Worm (Caenorhabditis elegans) whole organism, L2 larva: ENCODE measurements around the gene F19B10.10.

ENCODE experiments used
- C34F6.9 ChIP-seq: fragments of 150-350 bp; optimal IDR thresholded peaks from 2 replicates; lab custom pipeline; 2014; ENCODE audit warnings: missing biosample characterization, missing genetic modification characterization
- F13H6.1 ChIP-seq: sonication (generic microtip); optimal IDR thresholded peaks from 2 replicates; lab custom pipeline; 2016; ENCODE audit warnings: missing genetic modification characterization, missing compliant biosample characterization
- Y55F3AM.14 ChIP-seq: fragments of 200-800 bp; sonication (Bioruptor generic); optimal IDR thresholded peaks from 2 replicates; lab custom pipeline; 2018; ENCODE audit warnings: mild to moderate bottlenecking, missing genetic modification characterization, missing compliant biosample characterization
- ZK546.5 ChIP-seq: sonication (generic microtip); optimal IDR thresholded peaks from 2 replicates; lab custom pipeline; 2017; ENCODE audit warnings: missing biosample characterization, missing genetic modification characterization
- ama-1 ChIP-seq: fragments of 150-350 bp; optimal IDR thresholded peaks from 2 replicates; lab custom pipeline; 2018; ENCODE audit warnings: inconsistent platforms
- blmp-1 ChIP-seq: sonication (generic microtip); optimal IDR thresholded peaks from 2 replicates; lab custom pipeline; 2017; ENCODE audit warnings: missing genetic modification characterization, mild to moderate bottlenecking, missing compliant biosample characterization, antibody characterized with exemption, moderate library complexity; ENCODE audit not compliant: insufficient read depth
- ceh-16 ChIP-seq: fragments of 150-350 bp; optimal IDR thresholded peaks from 2 replicates; lab custom pipeline; 2014; ENCODE audit warnings: missing biosample characterization, missing genetic modification characterization
- ceh-82 ChIP-seq: fragments of 150-350 bp; optimal IDR thresholded peaks from 2 replicates; lab custom pipeline; 2014; ENCODE audit warnings: missing biosample characterization, missing genetic modification characterization
- crh-2 ChIP-seq: sonication (generic microtip); optimal IDR thresholded peaks from 2 replicates; lab custom pipeline; 2017; ENCODE audit warnings: missing biosample characterization, missing genetic modification characterization
- egl-27 ChIP-seq: sonication (generic microtip); optimal IDR thresholded peaks from 3 replicates; lab custom pipeline; 2017; ENCODE audit warnings: missing biosample characterization, missing genetic modification reagents, missing genetic modification characterization
- elt-1 ChIP-seq: fragments of 150-350 bp; optimal IDR thresholded peaks from 2 replicates; lab custom pipeline; 2014; ENCODE audit warnings: missing biosample characterization, missing genetic modification characterization
- elt-3 ChIP-seq: sonication (generic microtip); optimal IDR thresholded peaks from 2 replicates; lab custom pipeline; 2017; ENCODE audit warnings: missing biosample characterization, missing genetic modification characterization
- fos-1 ChIP-seq: fragments of 150-350 bp; optimal IDR thresholded peaks from 2 replicates; lab custom pipeline; 2014; ENCODE audit warnings: missing biosample characterization, missing genetic modification characterization
- gmeb-1 ChIP-seq: fragments of 150-350 bp; optimal IDR thresholded peaks from 2 replicates; lab custom pipeline; 2014; ENCODE audit warnings: missing biosample characterization, missing genetic modification characterization
- lin-11 ChIP-seq: fragments of 150-350 bp; sonication (generic microtip); optimal IDR thresholded peaks from 2 replicates; lab custom pipeline; 2014; ENCODE audit warnings: missing biosample characterization, missing genetic modification characterization, inconsistent platforms, mixed read lengths
- lin-13 ChIP-seq: fragments of 150-350 bp; optimal IDR thresholded peaks from 2 replicates; lab custom pipeline; 2014; ENCODE audit warnings: missing biosample characterization, missing genetic modification reagents, missing genetic modification characterization
- lsy-2 ChIP-seq, 2 experiments: fragments of 150-350 bp in 1 of 2; sonication (generic microtip) in 1 of 2; optimal IDR thresholded peaks; 2 replicates each; lab custom pipeline; 2014 to 2017; ENCODE audit warnings: missing biosample characterization in 2 of 2, missing genetic modification characterization in 2 of 2
- mab-5 ChIP-seq: fragments of 150-350 bp; optimal IDR thresholded peaks from 2 replicates; lab custom pipeline; 2014; ENCODE audit warnings: missing biosample characterization, missing genetic modification characterization
- mbf-1 ChIP-seq: sonication (generic microtip); optimal IDR thresholded peaks from 2 replicates; lab custom pipeline; 2017; ENCODE audit warnings: missing biosample characterization, missing genetic modification characterization
- nhr-10 ChIP-seq: sonication (generic microtip); optimal IDR thresholded peaks from 2 replicates; lab custom pipeline; 2017; ENCODE audit warnings: missing biosample characterization, missing genetic modification characterization
- nhr-129 ChIP-seq: fragments of 150-350 bp; optimal IDR thresholded peaks from 2 replicates; lab custom pipeline; 2014; ENCODE audit warnings: missing biosample characterization, missing genetic modification characterization
- nhr-21 ChIP-seq: fragments of 150-350 bp; optimal IDR thresholded peaks from 2 replicates; lab custom pipeline; 2014; ENCODE audit warnings: missing biosample characterization, missing genetic modification characterization
- nhr-237 ChIP-seq: fragments of 150-350 bp; optimal IDR thresholded peaks from 2 replicates; lab custom pipeline; 2014; ENCODE audit warnings: missing biosample characterization, missing genetic modification characterization
- nhr-25 ChIP-seq: fragments of 150-350 bp; sonication (generic microtip); optimal IDR thresholded peaks from 3 replicates; lab custom pipeline; 2014; ENCODE audit warnings: missing biosample characterization, missing genetic modification characterization
- nhr-6 ChIP-seq: fragments of 150-350 bp; optimal IDR thresholded peaks from 2 replicates; lab custom pipeline; 2014; ENCODE audit warnings: missing biosample characterization, missing genetic modification characterization
- sem-4 ChIP-seq: fragments of 150-350 bp; optimal IDR thresholded peaks from 2 replicates; lab custom pipeline; 2014; ENCODE audit warnings: missing biosample characterization, missing genetic modification reagents, missing genetic modification characterization
- skn-1 ChIP-seq: sonication (generic microtip); optimal IDR thresholded peaks from 2 replicates; lab custom pipeline; 2017; ENCODE audit warnings: missing biosample characterization, missing genetic modification characterization
- sma-9 ChIP-seq, 2 experiments: fragments of 150-350 bp in 1 of 2; sonication (generic microtip) in 1 of 2; optimal IDR thresholded peaks; 2 replicates each; lab custom pipeline; 2014 to 2016; ENCODE audit warnings: missing genetic modification characterization in 2 of 2, mild to moderate bottlenecking in 1 of 2, missing biosample characterization in 1 of 2, missing compliant biosample characterization in 1 of 2, missing genetic modification reagents in 1 of 2, moderate library complexity in 1 of 2
- snpc-4 ChIP-seq: fragments of 150-350 bp; optimal IDR thresholded peaks from 2 replicates; lab custom pipeline; 2014; ENCODE audit warnings: missing biosample characterization, missing genetic modification characterization
- unc-39 ChIP-seq: fragments of 150-350 bp; optimal IDR thresholded peaks from 2 replicates; lab custom pipeline; 2014; ENCODE audit warnings: missing biosample characterization, missing genetic modification characterization
- unc-55 ChIP-seq: fragments of 150-350 bp; sonication (generic microtip); optimal IDR thresholded peaks from 3 replicates; lab custom pipeline; 2014; ENCODE audit warnings: missing biosample characterization, missing genetic modification reagents, missing genetic modification characterization
- unc-62 ChIP-seq: fragments of 150-350 bp; optimal IDR thresholded peaks from 2 replicates; lab custom pipeline; 2014; ENCODE audit warnings: missing biosample characterization, missing genetic modification reagents, missing genetic modification characterization
- zag-1 ChIP-seq: fragments of 150-350 bp; optimal IDR thresholded peaks from 2 replicates; lab custom pipeline; 2014; ENCODE audit warnings: missing biosample characterization, missing genetic modification characterization
- ztf-1 ChIP-seq: fragments of 200-800 bp; sonication (Bioruptor generic); conservative IDR thresholded peaks from 2 replicates; pipeline ENCODE4 v1.3.6; 2022; ENCODE audit warnings: missing genetic modification characterization, missing compliant biosample characterization

Gene F19B10.10

DNA sequence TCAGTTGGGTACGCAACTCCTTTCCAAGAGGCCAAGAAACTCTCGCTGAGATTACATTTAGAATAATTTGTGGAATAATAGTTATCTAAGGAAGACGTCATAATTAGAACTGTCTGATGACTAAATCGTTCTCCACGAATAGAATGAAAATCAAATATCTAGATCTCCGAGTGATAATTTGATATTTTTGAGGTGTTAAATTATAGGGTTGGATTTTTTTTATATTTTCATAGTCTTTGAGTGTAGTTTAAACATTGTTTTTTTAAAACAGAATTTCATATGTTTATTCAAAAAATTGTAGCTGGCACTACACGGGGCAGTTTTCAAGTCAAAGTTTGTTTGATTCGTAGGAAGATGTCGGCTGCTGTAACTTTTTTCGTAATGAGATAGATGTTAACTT lies 35.2 kb upstream of the F19B10.10 start, which contains the start of gene srh-99:
Gene srh-99, minus strand, starts transcription at position 101 of the 400 bp plus-strand sequence.
- TF ChIP-seq nhr-6 (tag; lab: Kevin White, UChicago) (no peak), elt-3 (tag; lab: Kevin White, UChicago) (no peak), mab-5 (tag; lab: Kevin White, UChicago) (no peak), unc-55 (no peak), nhr-237 (tag; lab: Kevin White, UChicago) (no peak), lsy-2 (tag; optimal IDR thresholded peaks at IDR 0.05; lab: Kevin White, UChicago) (no peak), sma-9 (GFP tag; optimal IDR thresholded peaks at IDR 0.05; lab: Kevin White, UChicago) (no peak), sma-9 (tag; optimal IDR thresholded peaks at IDR 0.05; lab: Kevin White, UChicago) (no peak), C34F6.9 (no peak), sem-4 (tag; lab: Kevin White, UChicago) (no peak), snpc-4 (tag; lab: Kevin White, UChicago) (no peak), elt-1 (tag; lab: Kevin White, UChicago) (no peak), ceh-82 (tag; lab: Kevin White, UChicago) (no peak), blmp-1 (tag; lab: Kevin White, UChicago) (no peak), ama-1 (lab: Kevin White, UChicago) (no peak), ZK546.5 (tag; lab: Kevin White, UChicago) (no peak), mbf-1 (tag; lab: Kevin White, UChicago) (no peak), ceh-16 (tag; lab: Kevin White, UChicago) (no peak)

DNA sequence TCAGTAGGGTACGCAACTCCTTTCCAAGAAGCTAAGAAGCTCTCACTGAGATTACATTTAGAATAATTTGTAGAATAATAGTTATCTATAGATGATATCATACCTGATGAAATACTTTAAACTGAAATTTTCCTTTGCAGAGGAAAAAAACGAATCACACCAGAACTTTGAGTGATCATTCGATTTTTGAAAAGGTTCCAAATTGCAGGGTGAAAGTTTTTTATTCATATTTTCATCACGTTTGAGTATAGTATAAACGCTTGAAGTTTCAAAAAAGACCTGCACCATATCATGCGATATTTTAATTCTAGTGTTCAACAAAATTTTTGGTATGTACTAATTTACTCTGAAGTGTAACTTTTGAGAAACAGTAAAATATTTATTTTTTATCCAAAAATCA lies 33.4 kb upstream of the F19B10.10 start, which contains the start of gene srh-100:
Gene srh-100, minus strand, starts transcription at position 101 of the 400 bp plus-strand sequence.
- TF ChIP-seq fos-1 (tag; lab: Kevin White, UChicago), result no peak
- no peak for TF ChIP-seq nhr-10 (tag; lab: Kevin White, UChicago)
- no peak for TF ChIP-seq ztf-1 (GFP tag; lab: Robert Waterston, UW)
- no peak for TF ChIP-seq nhr-6 (tag; lab: Kevin White, UChicago)
- no peak for TF ChIP-seq F13H6.1
- no peak for TF ChIP-seq skn-1 (tag; lab: Kevin White, UChicago)
- no peak for TF ChIP-seq nhr-237 (tag; lab: Kevin White, UChicago)
- TF ChIP-seq zag-1 (tag; lab: Kevin White, UChicago), result no peak
- TF ChIP-seq unc-62 (GFP tag; lab: Kevin White, UChicago), result no peak
- no peak for TF ChIP-seq ama-1 (lab: Kevin White, UChicago)
- no peak for TF ChIP-seq egl-27 (tag; lab: Kevin White, UChicago)
- no peak for TF ChIP-seq nhr-21 (tag; lab: Kevin White, UChicago)
- TF ChIP-seq nhr-25 (tag; lab: Kevin White, UChicago), result no peak

DNA sequence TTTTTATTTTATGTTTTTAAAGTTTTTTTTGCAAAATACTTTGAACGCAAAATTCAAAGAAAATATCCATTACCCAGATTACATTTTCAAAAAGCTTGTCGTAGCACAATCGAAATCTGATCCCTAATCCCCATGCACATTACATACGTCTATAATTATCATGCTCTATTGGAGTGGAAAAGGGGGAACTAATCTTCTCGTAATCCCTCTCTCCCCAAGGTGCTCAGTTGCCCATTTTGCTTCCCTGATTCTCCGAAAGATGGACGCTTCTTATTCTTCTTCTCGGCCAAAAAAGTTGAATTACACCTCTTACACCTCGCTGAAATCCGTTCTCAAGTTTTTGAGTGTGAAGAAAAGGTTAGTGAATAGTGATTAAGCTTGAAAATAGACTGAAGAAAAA lies 29.8 kb upstream of the F19B10.10 start, which contains the start of gene fbxc-53:
Gene fbxc-53, plus strand, starts transcription at position 245 of the 400 bp plus-strand sequence.
- no peak for TF ChIP-seq crh-2 (tag; lab: Kevin White, UChicago)
- no peak for TF ChIP-seq nhr-237 (tag; lab: Kevin White, UChicago)

DNA sequence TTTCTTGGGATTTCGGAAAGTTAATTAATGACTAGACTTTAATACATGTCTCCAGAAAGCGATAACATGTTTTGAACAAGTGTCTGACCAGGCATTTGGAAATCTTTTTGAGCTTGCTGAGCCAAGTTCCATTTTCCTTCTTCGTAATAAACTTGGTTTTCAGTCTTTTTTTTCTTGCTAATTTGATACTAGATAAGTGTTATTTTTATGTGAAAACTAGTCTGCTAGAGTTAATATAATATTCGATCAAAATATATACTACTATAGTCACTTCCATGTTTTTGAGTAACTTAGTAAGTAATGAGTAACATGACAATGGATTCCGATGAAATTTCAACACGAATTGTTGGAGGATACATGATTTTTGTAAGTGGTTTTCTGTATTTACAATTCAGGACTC lies 28.0 kb upstream of the F19B10.10 start, which contains the start of gene srx-110:
Gene srx-110, plus strand, starts transcription at position 301 of the 400 bp plus-strand sequence.
- TF ChIP-seq egl-27 (tag; lab: Kevin White, UChicago), result no peak
- TF ChIP-seq sem-4 (tag; lab: Kevin White, UChicago), result no peak
- no peak for TF ChIP-seq Y55F3AM.14
- no peak for TF ChIP-seq unc-39
- TF ChIP-seq elt-3 (tag; lab: Kevin White, UChicago), result no peak
- no peak for TF ChIP-seq gmeb-1 (tag; lab: Kevin White, UChicago)
- TF ChIP-seq unc-62 (GFP tag; lab: Kevin White, UChicago), result no peak
- no peak for TF ChIP-seq ceh-82 (tag; lab: Kevin White, UChicago)
- no peak for TF ChIP-seq lin-13
- no peak for TF ChIP-seq nhr-21 (tag; lab: Kevin White, UChicago)
- no peak for TF ChIP-seq crh-2 (tag; lab: Kevin White, UChicago)
- no peak for TF ChIP-seq nhr-237 (tag; lab: Kevin White, UChicago)
- TF ChIP-seq sma-9 (GFP tag; optimal IDR thresholded peaks at IDR 0.05; lab: Kevin White, UChicago), result no peak
- no peak for TF ChIP-seq sma-9 (tag; optimal IDR thresholded peaks at IDR 0.05; lab: Kevin White, UChicago)
- no peak for TF ChIP-seq lin-11 (tag; lab: Kevin White, UChicago)
- TF ChIP-seq nhr-129 (tag; lab: Kevin White, UChicago), result no peak
